Fruit fly (Drosophila melanogaster): ENCODE measurements around the gene Drs.

- TF ChIP-seq CG8478 (optimal IDR thresholded peaks at IDR 0.05) (no peak), psq (optimal IDR thresholded peaks at IDR 0.05) (no peak), usp (GFP tag; optimal IDR thresholded peaks at IDR 0.05) (no peak), pan (optimal IDR thresholded peaks at IDR 0.05) (no peak), Dll (optimal IDR thresholded peaks at IDR 0.05) (no peak), EcR (GFP tag; optimal IDR thresholded peaks at IDR 0.05) (no peak)
These were observed 48.4 kb downstream of the Drs start for dm6 chr3L:3417759-3418158.
